Worm (Caenorhabditis elegans) whole organism, L4 larva: Measurements from ENCODE around the gene Y37E11AL.12.

ENCODE experiments used
- F10B5.3 ChIP-seq: sonication (generic microtip); optimal IDR thresholded peaks from 2 replicates; lab custom pipeline; 2016; ENCODE audit warnings: mild to moderate bottlenecking, missing genetic modification characterization, missing compliant biosample characterization
- F49E8.2 ChIP-seq: sonication (generic microtip); optimal IDR thresholded peaks from 2 replicates; lab custom pipeline; 2016; ENCODE audit warnings: missing compliant biosample characterization, mild to moderate bottlenecking, missing genetic modification characterization, borderline replicate concordance
- T20F7.1 ChIP-seq: fragments of 200-800 bp; sonication (Bioruptor generic); optimal IDR thresholded peaks from 2 replicates; lab custom pipeline; 2018; ENCODE audit warnings: mild to moderate bottlenecking, missing genetic modification characterization, missing compliant biosample characterization
- T26A8.4 ChIP-seq: fragments of 200-800 bp; sonication (Bioruptor generic); IDR thresholded peaks from 2 replicates; pipeline ENCODE4 v1.3.6; 2022; ENCODE audit warnings: missing genetic modification characterization, missing compliant biosample characterization
- Y105C5A.15 ChIP-seq: fragments of 200-800 bp; sonication (Bioruptor generic); IDR thresholded peaks from 2 replicates; pipeline ENCODE4 v1.3.6; 2022; ENCODE audit warnings: missing genetic modification characterization, missing compliant biosample characterization
- Y75B8A.6 ChIP-seq: fragments of 200-800 bp; sonication (Bioruptor generic); IDR thresholded peaks from 2 replicates; pipeline ENCODE4 v1.3.6; 2022; ENCODE audit warnings: missing genetic modification reagents, missing genetic modification characterization, missing compliant biosample characterization
- aha-1 ChIP-seq: fragments of 150-350 bp; peaks from one replicate; lab custom pipeline; 2014; ENCODE audit warnings: missing biosample characterization, missing genetic modification characterization
- aly-2 ChIP-seq: sonication (generic microtip); optimal IDR thresholded peaks from 2 replicates; lab custom pipeline; 2018; ENCODE audit warnings: missing biosample characterization, missing genetic modification characterization
- ama-1 ChIP-seq: fragments of 150-350 bp; optimal IDR thresholded peaks from 2 replicates; lab custom pipeline; 2014; ENCODE audit warnings: inconsistent platforms, mixed read lengths
- ceh-20 ChIP-seq: fragments of 200-800 bp; sonication (Bioruptor generic); IDR thresholded peaks from 2 replicates; pipeline ENCODE4 v1.3.6; 2022; ENCODE audit warnings: missing genetic modification reagents, missing genetic modification characterization, missing compliant biosample characterization
- ctbp-1 ChIP-seq: fragments of 200-800 bp; sonication (Bioruptor generic); IDR thresholded peaks from 2 replicates; pipeline ENCODE4 v1.3.6; 2022; ENCODE audit warnings: missing genetic modification reagents, missing genetic modification characterization, missing compliant biosample characterization
- daf-12 ChIP-seq: fragments of 150-350 bp; optimal IDR thresholded peaks from 2 replicates; lab custom pipeline; 2014; ENCODE audit warnings: missing biosample characterization, missing genetic modification reagents, missing genetic modification characterization
- daf-8 ChIP-seq: fragments of 200-800 bp; sonication (Bioruptor generic); IDR thresholded peaks from 2 replicates; pipeline ENCODE4 v1.3.6; 2022; ENCODE audit warnings: missing genetic modification characterization, missing compliant biosample characterization
- dmd-6 ChIP-seq: fragments of 200-800 bp; sonication (Bioruptor generic); IDR thresholded peaks from 2 replicates; pipeline ENCODE4 v1.3.6; 2022; ENCODE audit warnings: missing genetic modification reagents, missing genetic modification characterization, missing compliant biosample characterization
- dmd-8 ChIP-seq: fragments of 200-800 bp; sonication (Bioruptor generic); IDR thresholded peaks from 2 replicates; pipeline ENCODE4 v1.3.6; 2022; ENCODE audit warnings: missing genetic modification characterization, missing compliant biosample characterization
- duxl-1 ChIP-seq: sonication (generic microtip); optimal IDR thresholded peaks from 2 replicates; lab custom pipeline; 2016; ENCODE audit warnings: mild to moderate bottlenecking, missing genetic modification characterization, moderate library complexity, missing compliant biosample characterization; ENCODE audit not compliant: poor library complexity
- egl-27 ChIP-seq: sonication (generic microtip); optimal IDR thresholded peaks from 3 replicates; lab custom pipeline; 2017; ENCODE audit warnings: missing biosample characterization, missing genetic modification reagents, missing genetic modification characterization
- gei-8 ChIP-seq: fragments of 200-800 bp; sonication (Bioruptor generic); optimal IDR thresholded peaks from 2 replicates; lab custom pipeline; 2018; ENCODE audit warnings: mild to moderate bottlenecking, missing genetic modification characterization, missing compliant biosample characterization
- hlh-11 ChIP-seq: fragments of 200-800 bp; sonication (Bioruptor generic); optimal IDR thresholded peaks from 2 replicates; lab custom pipeline; 2018; ENCODE audit warnings: mild to moderate bottlenecking, missing genetic modification characterization, missing compliant biosample characterization
- hmg-1.1 ChIP-seq: fragments of 200-800 bp; sonication (Bioruptor generic); IDR thresholded peaks from 2 replicates; pipeline ENCODE4 v1.3.6; 2022; ENCODE audit warnings: missing genetic modification reagents, missing genetic modification characterization, missing compliant biosample characterization
- jun-1 ChIP-seq: fragments of 150-350 bp; optimal IDR thresholded peaks from 2 replicates; lab custom pipeline; 2014; ENCODE audit warnings: missing biosample characterization, missing genetic modification reagents, missing genetic modification characterization
- lin-1 ChIP-seq: fragments of 200-800 bp; sonication (Bioruptor generic); IDR thresholded peaks from 2 replicates; pipeline ENCODE4 v1.3.6; 2022; ENCODE audit warnings: missing genetic modification reagents, missing genetic modification characterization, missing compliant biosample characterization
- lin-15B ChIP-seq: fragments of 150-350 bp; sonication (generic microtip); optimal IDR thresholded peaks from 3 replicates; lab custom pipeline; 2014; ENCODE audit warnings: missing biosample characterization, missing genetic modification characterization
- lin-29 ChIP-seq: fragments of 200-800 bp; sonication (Bioruptor generic); IDR thresholded peaks from 2 replicates; pipeline ENCODE4 v1.3.6; 2022; ENCODE audit warnings: missing genetic modification reagents, missing genetic modification characterization, missing compliant biosample characterization
- lin-39 ChIP-seq: fragments of 150-350 bp; optimal IDR thresholded peaks from 2 replicates; lab custom pipeline; 2014; ENCODE audit warnings: missing biosample characterization, missing genetic modification reagents, missing genetic modification characterization
- lsy-2 ChIP-seq, 2 experiments: fragments of 150-350 bp in 1 of 2; sonication (generic microtip) in 1 of 2; optimal IDR thresholded peaks; 2 replicates each; lab custom pipeline; 2014 to 2017; ENCODE audit warnings: missing biosample characterization in 2 of 2, missing genetic modification characterization in 2 of 2
- mdl-1 ChIP-seq, 2 experiments: fragments of 150-350 bp in 1 of 2; sonication (generic microtip) in 1 of 2; optimal IDR thresholded peaks; 2 replicates each; lab custom pipeline; 2014 to 2017; ENCODE audit warnings: missing biosample characterization in 2 of 2, missing genetic modification characterization in 2 of 2
- mdt-29 ChIP-seq: fragments of 200-800 bp; sonication (Bioruptor generic); IDR thresholded peaks from 2 replicates; pipeline ENCODE4 v1.3.6; 2022; ENCODE audit warnings: missing genetic modification reagents, missing genetic modification characterization, missing compliant biosample characterization
- mes-2 ChIP-seq: sonication (generic microtip); optimal IDR thresholded peaks from 2 replicates; lab custom pipeline; 2016; ENCODE audit warnings: missing genotype, mild to moderate bottlenecking, missing genetic modification characterization, missing compliant biosample characterization; ENCODE audit not compliant: poor library complexity, severe bottlenecking
- nhr-10 ChIP-seq: fragments of 150-350 bp; optimal IDR thresholded peaks from 2 replicates; lab custom pipeline; 2014; ENCODE audit warnings: missing biosample characterization, missing genetic modification characterization
- nhr-28 ChIP-seq: fragments of 150-350 bp; optimal IDR thresholded peaks from 2 replicates; lab custom pipeline; 2014; ENCODE audit warnings: missing biosample characterization, missing genetic modification characterization
- pha-4 ChIP-seq, 2 experiments: fragments of 150-350 bp in 1 of 2; fragments of 200-800 bp in 1 of 2; sonication (Bioruptor generic) in 1 of 2; IDR thresholded peaks in 1 of 2; optimal IDR thresholded peaks in 1 of 2; 2 replicates each; pipeline versions ENCODE4 v1.3.6 to Lab custom; 2014 to 2022; ENCODE audit warnings: missing genetic modification characterization in 2 of 2, missing genetic modification reagents in 2 of 2, missing biosample characterization in 1 of 2, missing compliant biosample characterization in 1 of 2
- php-3 ChIP-seq: fragments of 200-800 bp; sonication (Bioruptor generic); IDR thresholded peaks from 2 replicates; pipeline ENCODE4 v1.3.6; 2022; ENCODE audit warnings: missing genetic modification reagents, missing genetic modification characterization, missing compliant biosample characterization
- set-16 ChIP-seq: fragments of 200-800 bp; sonication (Bioruptor generic); IDR thresholded peaks from 2 replicates; pipeline ENCODE4 v1.3.6; 2022; ENCODE audit warnings: missing genetic modification reagents, missing genetic modification characterization, missing compliant biosample characterization
- snpc-4 ChIP-seq: fragments of 150-350 bp; optimal IDR thresholded peaks from 2 replicates; lab custom pipeline; 2014; ENCODE audit warnings: missing biosample characterization, missing genetic modification characterization
- spr-1 ChIP-seq: sonication (generic microtip); optimal IDR thresholded peaks from 2 replicates; lab custom pipeline; 2016; ENCODE audit warnings: mild to moderate bottlenecking, missing genetic modification characterization, missing compliant biosample characterization
- unc-130 ChIP-seq: sonication (generic microtip); optimal IDR thresholded peaks from 2 replicates; lab custom pipeline; 2016; ENCODE audit warnings: missing genetic modification reagents, missing genetic modification characterization, missing compliant biosample characterization
- unc-62 ChIP-seq, 3 experiments: fragments of 150-350 bp in 1 of 3; sonication (generic microtip); optimal IDR thresholded peaks in 2 of 3; peaks in 1 of 3; 1 replicate in 1 of 3; 2 replicates in 2 of 3; lab custom pipeline; 2014 to 2017; ENCODE audit warnings: missing biosample characterization in 3 of 3, missing genetic modification characterization in 3 of 3, missing genetic modification reagents in 3 of 3, missing genotype in 1 of 3
- vab-7 ChIP-seq: fragments of 200-800 bp; sonication (Bioruptor generic); IDR thresholded peaks from 2 replicates; pipeline ENCODE4 v1.3.6; 2022; ENCODE audit warnings: missing genetic modification reagents, missing genetic modification characterization, missing compliant biosample characterization
- zag-1 ChIP-seq: fragments of 150-350 bp; optimal IDR thresholded peaks from 2 replicates; lab custom pipeline; 2014; ENCODE audit warnings: missing biosample characterization, missing genetic modification characterization
- zfp-3 ChIP-seq: fragments of 200-800 bp; sonication (Bioruptor generic); conservative IDR thresholded peaks from 2 replicates; pipeline ENCODE4 v1.3.6; 2022; ENCODE audit warnings: missing genetic modification reagents, missing genetic modification characterization, missing compliant biosample characterization
- zip-2 ChIP-seq: fragments of 150-350 bp; optimal IDR thresholded peaks from 2 replicates; lab custom pipeline; 2014; ENCODE audit warnings: missing biosample characterization, missing genetic modification characterization

Gene Y37E11AL.12

ce11 chrIV:3701892-3702291 lies at the start of gene Y37E11AL.12:
Gene Y37E11AL.12, minus strand, starts transcription at chrIV:3701992.
- no peak for TF ChIP-seq egl-27 (tag; lab: Kevin White, UChicago)
- no peak for TF ChIP-seq lin-39 (tag; lab: Kevin White, UChicago)
- no peak for TF ChIP-seq T26A8.4 (GFP tag; lab: Robert Waterston, UW)
- TF ChIP-seq ctbp-1 (GFP tag; lab: Robert Waterston, UW) = no peak
- TF ChIP-seq ceh-20 (GFP tag; lab: Robert Waterston, UW) = no peak
- no peak for TF ChIP-seq Y105C5A.15
- TF ChIP-seq vab-7 (GFP tag; lab: Robert Waterston, UW) = no peak
- TF ChIP-seq lin-1 = no peak
- TF ChIP-seq mdt-29 (GFP tag; lab: Robert Waterston, UW) = no peak
- no peak for TF ChIP-seq pha-4 (GFP tag; IDR thresholded peaks at IDR 0.05; lab: Robert Waterston, UW)
- TF ChIP-seq pha-4 (tag; optimal IDR thresholded peaks at IDR 0.05; lab: Kevin White, UChicago) = no peak
- TF ChIP-seq T20F7.1 (GFP tag; lab: Kevin White, UChicago) = no peak

ce11 chrIV:3751001-3751400 lies 49.2 kb upstream of the Y37E11AL.12 start, which contains the start of gene ugt-45:
Gene ugt-45, minus strand, starts transcription at chrIV:3751101.
- TF ChIP-seq mes-2 (tag; lab: Kevin White, UChicago) (no peak), T26A8.4 (GFP tag; lab: Robert Waterston, UW) (no peak), nhr-10 (tag; lab: Kevin White, UChicago) (no peak), nhr-28 (tag; lab: Kevin White, UChicago) (peak; percentile 76)
- TF ChIP-seq, all 104 proteins: peak for 1

ce11 chrIV:3745806-3746205 lies 44.0 kb upstream of the Y37E11AL.12 start:
- peak; percentile 72 for TF ChIP-seq set-16
- TF ChIP-seq dmd-8 (GFP tag; lab: Robert Waterston, UW) = 0 out of 2 replicates have a peak, but pooled peaks have one; percentile 10
- no peak for TF ChIP-seq gei-8

- no peak for TF ChIP-seq php-3 (GFP tag; lab: Robert Waterston, UW)
- no peak for TF ChIP-seq zag-1 (tag; lab: Kevin White, UChicago)
- TF ChIP-seq dmd-8 (GFP tag; lab: Robert Waterston, UW) = no peak
- peak in 1 of 2 experiments; percentile 55 for TF ChIP-seq unc-62 (GFP tag; optimal IDR thresholded peaks at IDR 0.05 in 1 of 2; lab: Kevin White, UChicago)
- TF ChIP-seq unc-62 (tag; optimal IDR thresholded peaks at IDR 0.05; lab: Kevin White, UChicago) = no peak
- 0 out of 2 replicates have a peak, but pooled peaks have one; percentile 17 for TF ChIP-seq set-16
- peak; percentile 28; the same call in 1 of the 2 replicates for TF ChIP-seq hmg-1.1 (GFP tag; lab: Robert Waterston, UW)
- TF ChIP-seq hlh-11 (tag; lab: Kevin White, UChicago) = peak; percentile 31
- TF ChIP-seq dmd-6 = peak; percentile 30
- no peak for TF ChIP-seq jun-1 (tag; lab: Kevin White, UChicago)
- TF ChIP-seq, all 104 proteins: peak for 5
Measured at ce11 chrIV:3743748-3744147, 42.0 kb upstream of the Y37E11AL.12 start, which contains the start of gene siah-1. Gene siah-1, plus strand, starts transcription at chrIV:3744048.

ce11 chrIV:3742426-3742839 lies 40.6 kb upstream of the Y37E11AL.12 start:
- TF ChIP-seq lsy-2 (tag; optimal IDR thresholded peaks at IDR 0.05; lab: Kevin White, UChicago) (peak; percentile 66 to 78), lin-15B (tag; lab: Kevin White, UChicago) (no peak), unc-130 (GFP tag; lab: Kevin White, UChicago) (no peak), F10B5.3 (tag; lab: Kevin White, UChicago) (no peak), F49E8.2 (no peak), zfp-3 (GFP tag; lab: Robert Waterston, UW) (no peak), mdl-1 (tag; optimal IDR thresholded peaks at IDR 0.05; lab: Kevin White, UChicago) (peak in 1 of 2 experiments; percentile 88), snpc-4 (no peak), duxl-1 (tag; lab: Kevin White, UChicago) (no peak), egl-27 (tag; lab: Kevin White, UChicago) (no peak), daf-8 (GFP tag; lab: Robert Waterston, UW) (no peak), lin-39 (tag; lab: Kevin White, UChicago) (no peak), lin-29 (GFP tag; lab: Robert Waterston, UW) (no peak), ama-1 (no peak), spr-1 (tag; lab: Kevin White, UChicago) (peak; percentile 49), aha-1 (tag; lab: Kevin White, UChicago) (peak; percentile 95), zag-1 (tag; lab: Kevin White, UChicago) (no peak), Y75B8A.6 (GFP tag; lab: Robert Waterston, UW) (no peak), T26A8.4 (GFP tag; lab: Robert Waterston, UW) (peak; percentile 52; the same call in 1 of the 2 replicates), aly-2 (tag; lab: Kevin White, UChicago) (no peak), zip-2 (no peak), daf-12 (no peak)
